Fruit fly (Drosophila melanogaster): ENCODE data around the gene CG42841.

dm6 chr3L:2038124-2038523 lies 32.7 kb upstream of the CG42841 start, which contains the start of gene CG42355:
- TF ChIP-seq psq (GFP tag; optimal IDR thresholded peaks at IDR 0.05) (no peak), jim (GFP tag; optimal IDR thresholded peaks at IDR 0.05) (no peak), dl (GFP tag; optimal IDR thresholded peaks at IDR 0.05; ENCODE audit: insufficient read depth in 1 of 2, partially characterized antibody in 2 of 2) (no peak), br (GFP tag; optimal IDR thresholded peaks at IDR 0.05) (no peak), N (GFP tag; optimal IDR thresholded peaks at IDR 0.05) (no peak), HLH106 (tag; optimal IDR thresholded peaks at IDR 0.05) (no peak), Mio (GFP tag; optimal IDR thresholded peaks at IDR 0.05) (no peak), CrebA (GFP tag; optimal IDR thresholded peaks at IDR 0.05; ENCODE audit: borderline replicate concordance) (no peak)

Measured in whole organism, wandering third instar larva.